Worm (Caenorhabditis elegans) whole organism, L2 larva: ENCODE measurements around the gene nhr-213.
"Not testable (repeated sequence)": the region's sequence is repeated elsewhere in the genome, so short reads cannot be mapped to it uniquely, and the experiment has no call there.

Source experiments
- ZK546.5 ChIP-seq: sonication (generic microtip); optimal IDR thresholded peaks from 2 replicates; lab custom pipeline; 2017; ENCODE audit warnings: missing biosample characterization, missing genetic modification characterization
- alr-1 ChIP-seq: fragments of 150-350 bp; optimal IDR thresholded peaks from 2 replicates; lab custom pipeline; 2014; ENCODE audit warnings: missing biosample characterization, missing genetic modification characterization
- aly-2 ChIP-seq: fragments of 150-350 bp; optimal IDR thresholded peaks from 2 replicates; lab custom pipeline; 2014; ENCODE audit warnings: missing biosample characterization, missing genetic modification characterization
- ama-1 ChIP-seq: fragments of 150-350 bp; optimal IDR thresholded peaks from 2 replicates; lab custom pipeline; 2018; ENCODE audit warnings: inconsistent platforms
- blmp-1 ChIP-seq: sonication (generic microtip); optimal IDR thresholded peaks from 2 replicates; lab custom pipeline; 2017; ENCODE audit warnings: missing genetic modification characterization, mild to moderate bottlenecking, missing compliant biosample characterization, antibody characterized with exemption, moderate library complexity; ENCODE audit not compliant: insufficient read depth
- ceh-82 ChIP-seq: fragments of 150-350 bp; optimal IDR thresholded peaks from 2 replicates; lab custom pipeline; 2014; ENCODE audit warnings: missing biosample characterization, missing genetic modification characterization
- dmd-4 ChIP-seq: sonication (generic microtip); optimal IDR thresholded peaks from 2 replicates; lab custom pipeline; 2017; ENCODE audit warnings: missing biosample characterization, missing genetic modification characterization
- egl-27 ChIP-seq: sonication (generic microtip); optimal IDR thresholded peaks from 3 replicates; lab custom pipeline; 2017; ENCODE audit warnings: missing biosample characterization, missing genetic modification reagents, missing genetic modification characterization
- elt-1 ChIP-seq: fragments of 150-350 bp; optimal IDR thresholded peaks from 2 replicates; lab custom pipeline; 2014; ENCODE audit warnings: missing biosample characterization, missing genetic modification characterization
- elt-3 ChIP-seq: sonication (generic microtip); optimal IDR thresholded peaks from 2 replicates; lab custom pipeline; 2017; ENCODE audit warnings: missing biosample characterization, missing genetic modification characterization
- fos-1 ChIP-seq: fragments of 150-350 bp; optimal IDR thresholded peaks from 2 replicates; lab custom pipeline; 2014; ENCODE audit warnings: missing biosample characterization, missing genetic modification characterization
- mab-5 ChIP-seq: fragments of 150-350 bp; optimal IDR thresholded peaks from 2 replicates; lab custom pipeline; 2014; ENCODE audit warnings: missing biosample characterization, missing genetic modification characterization
- nhr-10 ChIP-seq: sonication (generic microtip); optimal IDR thresholded peaks from 2 replicates; lab custom pipeline; 2017; ENCODE audit warnings: missing biosample characterization, missing genetic modification characterization
- nhr-11 ChIP-seq: fragments of 150-350 bp; optimal IDR thresholded peaks from 2 replicates; lab custom pipeline; 2014; ENCODE audit warnings: missing biosample characterization, missing genetic modification characterization
- nhr-129 ChIP-seq: fragments of 150-350 bp; optimal IDR thresholded peaks from 2 replicates; lab custom pipeline; 2014; ENCODE audit warnings: missing biosample characterization, missing genetic modification characterization
- nhr-21 ChIP-seq: fragments of 150-350 bp; optimal IDR thresholded peaks from 2 replicates; lab custom pipeline; 2014; ENCODE audit warnings: missing biosample characterization, missing genetic modification characterization
- nhr-23 ChIP-seq: fragments of 150-350 bp; optimal IDR thresholded peaks from 2 replicates; lab custom pipeline; 2014; ENCODE audit warnings: missing biosample characterization, missing genetic modification reagents, missing genetic modification characterization
- nhr-237 ChIP-seq: fragments of 150-350 bp; optimal IDR thresholded peaks from 2 replicates; lab custom pipeline; 2014; ENCODE audit warnings: missing biosample characterization, missing genetic modification characterization
- sma-3 ChIP-seq: sonication (generic microtip); optimal IDR thresholded peaks from 2 replicates; lab custom pipeline; 2016; ENCODE audit warnings: missing genetic modification reagents, missing genetic modification characterization, missing compliant biosample characterization
- sma-9 ChIP-seq, 2 experiments: fragments of 150-350 bp in 1 of 2; sonication (generic microtip) in 1 of 2; optimal IDR thresholded peaks; 2 replicates each; lab custom pipeline; 2014 to 2016; ENCODE audit warnings: missing genetic modification characterization in 2 of 2, mild to moderate bottlenecking in 1 of 2, missing biosample characterization in 1 of 2, missing compliant biosample characterization in 1 of 2, missing genetic modification reagents in 1 of 2, moderate library complexity in 1 of 2
- snpc-4 ChIP-seq: fragments of 150-350 bp; optimal IDR thresholded peaks from 2 replicates; lab custom pipeline; 2014; ENCODE audit warnings: missing biosample characterization, missing genetic modification characterization
- unc-62 ChIP-seq: fragments of 150-350 bp; optimal IDR thresholded peaks from 2 replicates; lab custom pipeline; 2014; ENCODE audit warnings: missing biosample characterization, missing genetic modification reagents, missing genetic modification characterization
- ztf-1 ChIP-seq: fragments of 200-800 bp; sonication (Bioruptor generic); conservative IDR thresholded peaks from 2 replicates; pipeline ENCODE4 v1.3.6; 2022; ENCODE audit warnings: missing genetic modification characterization, missing compliant biosample characterization

The nhr-213 gene

DNA sequence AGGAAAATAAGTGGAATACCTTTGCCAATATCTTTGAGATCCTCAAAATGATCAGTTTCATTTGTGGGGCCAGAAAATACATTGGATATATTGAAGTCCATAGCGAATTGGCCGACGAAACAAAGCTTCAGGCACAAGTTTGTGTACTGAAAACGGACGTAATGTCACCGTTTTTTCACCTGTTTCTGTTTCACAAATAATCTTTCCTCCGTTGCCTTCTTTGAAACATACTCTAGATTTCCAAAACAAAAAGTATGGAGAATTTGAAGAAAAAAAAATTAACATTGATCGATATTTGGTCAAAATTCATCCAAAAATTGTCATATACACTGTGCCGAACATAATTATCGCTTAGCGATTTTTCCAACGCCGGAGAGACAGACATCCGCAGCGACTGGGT, 34.0 kb downstream of the nhr-213 start, which contains the start of gene srz-12:
srz-12 (minus strand) TSS at position 101 of the 400 bp plus-strand sequence.
- no peak for TF ChIP-seq blmp-1 (tag; lab: Kevin White, UChicago)
- no peak for TF ChIP-seq ceh-82
- no peak for TF ChIP-seq nhr-129 (tag; lab: Kevin White, UChicago)
- no peak for TF ChIP-seq alr-1
- no peak for TF ChIP-seq egl-27

DNA sequence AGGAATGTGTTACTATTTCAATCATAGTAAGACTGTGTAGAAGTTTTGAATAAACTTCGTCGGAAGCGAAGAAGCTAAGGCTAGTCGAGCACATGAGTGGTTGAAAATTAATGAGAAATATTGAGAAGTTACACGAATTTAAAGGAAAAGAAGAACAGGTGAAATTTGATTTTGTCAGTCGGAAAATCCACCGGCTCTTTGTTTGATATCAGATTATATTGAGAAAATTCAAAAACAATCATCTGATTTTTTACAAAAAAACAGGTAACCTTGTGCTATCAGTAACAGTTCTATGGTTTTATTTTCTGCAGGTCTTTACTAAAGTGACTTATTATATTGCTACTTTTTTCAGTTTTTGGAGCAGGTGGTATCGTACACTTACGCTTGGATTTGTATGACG, 38.3 kb downstream of the nhr-213 start, which contains the start of gene srh-148:
srh-148 (minus strand) TSS at position 101 of the 400 bp plus-strand sequence.
- no peak for TF ChIP-seq dmd-4 (tag; lab: Kevin White, UChicago)
- no peak for TF ChIP-seq blmp-1 (tag; lab: Kevin White, UChicago)
- TF ChIP-seq mab-5 (tag; lab: Kevin White, UChicago) = no peak
- no peak for TF ChIP-seq aly-2 (tag; lab: Kevin White, UChicago)
- TF ChIP-seq egl-27 = no peak
- no peak for TF ChIP-seq nhr-11 (tag; lab: Kevin White, UChicago)
- no peak for TF ChIP-seq alr-1
- TF ChIP-seq elt-3 (tag; lab: Kevin White, UChicago) = no peak
- no peak for TF ChIP-seq ztf-1 (GFP tag; lab: Robert Waterston, UW)
- no peak for TF ChIP-seq elt-1 (tag; lab: Kevin White, UChicago)
- TF ChIP-seq sma-3 (GFP tag; lab: Kevin White, UChicago) = no peak
- no peak for TF ChIP-seq snpc-4 (tag; lab: Kevin White, UChicago)
- TF ChIP-seq nhr-10 (tag; lab: Kevin White, UChicago) = no peak
- TF ChIP-seq ama-1 = no peak
- TF ChIP-seq nhr-237 (tag; lab: Kevin White, UChicago) = no peak
- TF ChIP-seq ZK546.5 (tag; lab: Kevin White, UChicago) = no peak
- no peak for TF ChIP-seq nhr-23 (tag; lab: Kevin White, UChicago)
- no peak for TF ChIP-seq fos-1 (tag; lab: Kevin White, UChicago)
- no peak for TF ChIP-seq nhr-129 (tag; lab: Kevin White, UChicago)
- no peak for TF ChIP-seq sma-9 (GFP tag; optimal IDR thresholded peaks at IDR 0.05; lab: Kevin White, UChicago)
- TF ChIP-seq sma-9 (tag; optimal IDR thresholded peaks at IDR 0.05; lab: Kevin White, UChicago) = no peak

DNA sequence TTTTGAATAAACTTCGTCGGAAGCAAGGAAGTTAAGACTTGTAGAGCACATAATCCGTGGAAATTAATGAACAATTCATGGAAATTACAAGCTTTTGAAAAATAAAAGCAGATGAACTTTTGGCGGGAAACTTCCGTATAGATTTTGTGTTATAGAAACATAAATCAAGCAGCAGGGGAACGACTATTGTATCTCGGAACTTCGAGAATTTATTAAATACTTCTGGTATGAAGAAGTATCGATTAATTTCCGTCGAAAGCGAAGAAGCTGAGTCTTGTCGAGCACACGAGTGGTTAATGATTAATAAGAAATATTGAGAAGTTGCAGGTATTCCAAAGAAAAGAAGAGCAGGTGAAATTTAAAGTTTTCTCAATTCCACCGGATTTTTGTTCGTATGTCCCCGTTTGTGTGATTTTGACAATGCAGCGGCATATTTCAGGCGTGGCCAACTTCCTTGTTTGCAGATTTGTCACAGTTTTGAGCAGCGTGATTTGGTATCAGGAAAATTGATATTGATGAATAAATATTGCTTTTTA, 46.2 kb downstream of the nhr-213 start, which contains the start of gene srh-147:
srh-147 (minus strand) TSS at position 51 of the 536 bp plus-strand sequence.
- not testable (repeated sequence) for TF ChIP-seq elt-1 (tag; lab: Kevin White, UChicago); unc-62; nhr-21 (tag; lab: Kevin White, UChicago)
